Fruit fly (Drosophila melanogaster): ENCODE data around the gene Irk3.

Gene Irk3

DNA sequence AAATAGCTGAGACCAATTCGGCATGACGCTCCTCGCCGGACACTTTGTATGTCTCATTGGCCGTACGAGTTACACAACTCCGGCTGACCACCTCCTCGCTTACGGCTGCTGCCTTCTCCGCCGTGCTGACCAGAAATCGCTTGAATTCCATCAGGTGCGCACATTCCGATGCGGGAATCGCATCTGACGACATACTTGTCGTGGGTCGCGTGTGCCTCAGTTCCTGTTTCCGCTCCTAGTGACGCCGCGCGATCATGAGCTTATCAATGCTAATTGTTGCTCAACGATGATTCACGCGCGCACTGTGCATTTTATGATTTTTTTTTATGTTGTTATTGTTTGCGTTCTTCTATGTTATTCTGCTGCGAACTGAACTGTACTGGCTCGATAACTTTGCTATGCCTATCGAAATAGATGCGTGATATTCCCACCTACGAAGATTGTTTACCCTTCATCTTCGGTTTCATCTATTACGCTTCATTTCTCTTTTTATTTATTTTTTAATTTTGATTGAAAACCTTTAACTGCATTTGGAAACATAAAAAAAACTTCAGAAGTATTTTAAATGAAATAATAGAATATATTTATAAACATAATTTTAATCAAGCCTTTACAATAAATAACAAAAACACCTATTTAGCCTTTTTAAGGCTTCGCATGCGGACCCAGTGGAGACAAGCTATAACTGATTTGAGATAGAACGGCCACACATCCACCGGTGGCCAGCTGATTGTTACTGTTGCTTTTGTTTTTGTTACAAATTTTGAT, 10.6 kb downstream of the Irk3 start, which contains the start of the genes CG10376 and CG10343 (continued):
- TF ChIP-seq gce (GFP tag; IDR thresholded peaks at IDR 0.05), result no peak
- peak; percentile 21 for TF ChIP-seq Dp (GFP tag; optimal IDR thresholded peaks at IDR 0.05)
- TF ChIP-seq pum (GFP tag; optimal IDR thresholded peaks at IDR 0.05), result peak; percentile 65
- TF ChIP-seq psq (GFP tag; optimal IDR thresholded peaks at IDR 0.05), result peak; percentile 86
- peak; percentile 40 for TF ChIP-seq CG10274 (GFP tag; optimal IDR thresholded peaks at IDR 0.05)
- TF ChIP-seq slp2 (GFP tag; optimal IDR thresholded peaks at IDR 0.05), result peak; percentile 39
- peak; percentile 85 for TF ChIP-seq NFAT (GFP tag; IDR thresholded peaks at IDR 0.05)
- TF ChIP-seq seq (GFP tag; IDR thresholded peaks at IDR 0.05), result peak; percentile 22; the same call in 1 of the 2 replicates
- TF ChIP-seq cato (GFP tag; optimal IDR thresholded peaks at IDR 0.05; ENCODE audit: borderline replicate concordance), result peak; percentile 72
- TF ChIP-seq CG8290 (GFP tag; optimal IDR thresholded peaks at IDR 0.05), result peak; percentile 69
- TF ChIP-seq CG8290 (tag; optimal IDR thresholded peaks at IDR 0.05), result peak in 1 of 2 experiments; percentile 45
- TF ChIP-seq Sry-δ (GFP tag; optimal IDR thresholded peaks at IDR 0.05), result peak; percentile 19
- TF ChIP-seq Dref (GFP tag; IDR thresholded peaks at IDR 0.05), result peak; percentile 56
- peak; percentile 16 for TF ChIP-seq lbe (GFP tag; optimal IDR thresholded peaks at IDR 0.05)
- peak in 1 of 2 experiments; percentile 60 for TF ChIP-seq insv (GFP tag; optimal IDR thresholded peaks at IDR 0.05)
- TF ChIP-seq CG10321 (GFP tag; IDR thresholded peaks at IDR 0.05), result no peak
- no peak for TF ChIP-seq bigmax (GFP tag; optimal IDR thresholded peaks at IDR 0.05)
- peak; percentile 12 for TF ChIP-seq Bdp1 (GFP tag; optimal IDR thresholded peaks at IDR 0.05)
- peak in 2 of 3 experiments; percentile 94 to 98 for TF ChIP-seq lola (GFP tag; optimal IDR thresholded peaks at IDR 0.05)
- no peak for TF ChIP-seq CG8089 (GFP tag; optimal IDR thresholded peaks at IDR 0.05)
- peak; percentile 30 for TF ChIP-seq fu2 (GFP tag; optimal IDR thresholded peaks at IDR 0.05)
- no peak for TF ChIP-seq CG14965 (GFP tag; optimal IDR thresholded peaks at IDR 0.05; ENCODE audit: borderline replicate concordance)
- peak; percentile 91 for TF ChIP-seq CG16815 (GFP tag; optimal IDR thresholded peaks at IDR 0.05)
- TF ChIP-seq knrl (GFP tag; IDR thresholded peaks at IDR 0.05; ENCODE audit: partially characterized antibody), result peak; percentile 39; the same call in 1 of the 3 replicates
- TF ChIP-seq Scr (GFP tag; IDR thresholded peaks at IDR 0.05; ENCODE audit: partially characterized antibody), result 0 out of 2 replicates have a peak, but pooled peaks have one; percentile 16
- no peak for TF ChIP-seq ftz-f1 (GFP tag; optimal IDR thresholded peaks at IDR 0.05)
- peak; percentile 92 for TF ChIP-seq CG6272 (GFP tag; IDR thresholded peaks at IDR 0.05)
- peak; percentile 63 for TF ChIP-seq GATAe (GFP tag; conservative IDR thresholded peaks at IDR 0.05)
- no peak for TF ChIP-seq CG4282 (GFP tag; optimal IDR thresholded peaks at IDR 0.05)
- peak; percentile 89 for TF ChIP-seq scrt (GFP tag; optimal IDR thresholded peaks at IDR 0.05)
- peak; percentile 72; the same call in 2 of the 3 replicates for TF ChIP-seq Opbp (GFP tag; IDR thresholded peaks at IDR 0.05; ENCODE audit: partially characterized antibody)
- TF ChIP-seq pzg (GFP tag; optimal IDR thresholded peaks at IDR 0.05), result peak; percentile 52
- no peak for TF ChIP-seq vnd (GFP tag; IDR thresholded peaks at IDR 0.05; ENCODE audit: partially characterized antibody)
- no peak for TF ChIP-seq pan (optimal IDR thresholded peaks at IDR 0.05)
- peak in 1 of 2 experiments; percentile 83 for TF ChIP-seq pan (GFP tag; optimal IDR thresholded peaks at IDR 0.05 in 1 of 2, IDR thresholded peaks at IDR 0.05 in 1 of 2)
- TF ChIP-seq CG3847 (GFP tag; IDR thresholded peaks at IDR 0.05), result peak; percentile 93
- TF ChIP-seq luna (GFP tag; optimal IDR thresholded peaks at IDR 0.05), result no peak
- peak; percentile 48; the same call in 1 of the 2 replicates for TF ChIP-seq CG10959 (GFP tag; IDR thresholded peaks at IDR 0.05)
- peak; percentile 89 for TF ChIP-seq CG6689 (GFP tag; IDR thresholded peaks at IDR 0.05)
- TF ChIP-seq CG7271 (tag; optimal IDR thresholded peaks at IDR 0.05), result peak; percentile 66
- TF ChIP-seq CG32767 (GFP tag; IDR thresholded peaks at IDR 0.05), result peak; percentile 77; the same call in 1 of the 2 replicates
- TF ChIP-seq slou (GFP tag; optimal IDR thresholded peaks at IDR 0.05), result peak; percentile 81
- peak; percentile 59 for TF ChIP-seq fd102C (GFP tag; optimal IDR thresholded peaks at IDR 0.05)
- TF ChIP-seq unpg (GFP tag; optimal IDR thresholded peaks at IDR 0.05), result peak; percentile 90
- TF ChIP-seq sug (tag; optimal IDR thresholded peaks at IDR 0.05), result peak; percentile 95
- peak; percentile 5 for TF ChIP-seq CG33213 (GFP tag; optimal IDR thresholded peaks at IDR 0.05)
- TF ChIP-seq Ssrp (tag; optimal IDR thresholded peaks at IDR 0.05), result peak; percentile 95
- no peak for TF ChIP-seq Neu2 (GFP tag; optimal IDR thresholded peaks at IDR 0.05; ENCODE audit: borderline replicate concordance)
- TF ChIP-seq stwl (tag; optimal IDR thresholded peaks at IDR 0.05), result peak; percentile 68

All from whole organism, embryonic.